Worm (Caenorhabditis elegans): ENCODE results near the gene F08F8.11.

Gene F08F8.11

DNA sequence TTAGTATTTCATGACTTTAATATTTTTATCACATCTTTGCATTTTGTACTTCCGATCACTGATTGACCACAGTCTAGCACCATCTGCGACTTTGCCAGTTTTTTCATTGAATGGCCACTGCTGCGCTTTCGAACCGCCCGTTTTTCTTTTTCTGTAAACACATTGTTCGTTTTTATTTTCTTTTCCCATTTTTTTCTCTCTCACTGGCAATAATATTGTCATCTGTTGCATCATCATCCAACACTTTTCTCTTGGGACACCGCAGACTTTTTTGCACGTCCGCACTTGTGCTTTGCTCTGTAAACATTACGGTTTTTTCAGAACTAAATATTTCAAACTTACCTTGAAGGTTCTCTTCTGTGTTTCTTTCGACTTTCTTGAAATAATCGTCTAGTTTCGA lies 7.1 kb upstream of the F08F8.11 start:
- TF ChIP-seq eyg-1 (tag; optimal IDR thresholded peaks at IDR 0.05) (no peak), tbx-2 (tag; optimal IDR thresholded peaks at IDR 0.05) (no peak), sox-2 (GFP tag; IDR thresholded peaks at IDR 0.05) (no peak), ceh-2 (tag; optimal IDR thresholded peaks at IDR 0.05) (no peak), lin-11 (tag; optimal IDR thresholded peaks at IDR 0.05) (no peak), Y22D7AL.16 (tag; optimal IDR thresholded peaks at IDR 0.05) (no peak), hlh-15 (tag; optimal IDR thresholded peaks at IDR 0.05) (no peak), che-1 (tag; optimal IDR thresholded peaks at IDR 0.05) (no peak), ceh-24 (tag; optimal IDR thresholded peaks at IDR 0.05) (no peak), syd-9 (tag; optimal IDR thresholded peaks at IDR 0.05) (no peak), pag-3 (tag; optimal IDR thresholded peaks at IDR 0.05; ENCODE audit: borderline replicate concordance) (no peak), pat-9 (tag; optimal IDR thresholded peaks at IDR 0.05) (no peak), K02D7.2 (tag; optimal IDR thresholded peaks at IDR 0.05) (no peak), rnt-1 (tag; optimal IDR thresholded peaks at IDR 0.05) (no peak), ceh-45 (GFP tag; IDR thresholded peaks at IDR 0.05) (no peak)

DNA sequence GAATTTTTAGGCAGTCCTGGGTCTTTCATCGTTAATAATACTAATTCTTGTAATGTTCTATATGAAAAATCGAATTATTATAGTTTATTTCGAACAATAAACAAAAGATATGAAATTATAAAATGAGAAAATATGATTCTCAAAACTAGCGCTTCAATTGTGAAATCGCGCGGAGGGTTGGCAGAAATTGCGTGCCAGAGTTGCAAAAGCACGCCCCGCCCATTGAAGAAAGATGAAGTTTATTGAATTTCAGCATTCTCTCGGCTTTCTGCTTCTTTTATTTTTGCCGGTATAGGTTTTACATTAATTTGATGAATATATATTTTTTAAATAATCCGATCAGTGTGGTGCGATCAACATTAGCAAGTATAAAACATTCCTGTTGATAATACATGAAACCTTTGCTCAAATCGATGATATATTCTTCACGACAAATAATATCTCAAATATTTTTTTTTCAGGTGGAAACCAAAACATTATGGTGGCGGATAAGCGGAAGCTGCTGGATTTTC lies 6.6 kb upstream of the F08F8.11 start, which contains the start of the genes eco-1 and hmgr-1:
TSS of gene eco-1 (minus strand) at position 59 of the 512 bp plus-strand sequence.
TSS of gene hmgr-1 (plus strand) at position 462 of the 512 bp plus-strand sequence.
- TF ChIP-seq pros-1 (tag; optimal IDR thresholded peaks at IDR 0.05) (no peak), pat-9 (tag; optimal IDR thresholded peaks at IDR 0.05) (no peak), ceh-6 (GFP tag; optimal IDR thresholded peaks at IDR 0.05) (no peak), ceh-31 (tag; optimal IDR thresholded peaks at IDR 0.05) (no peak), unc-42 (tag; optimal IDR thresholded peaks at IDR 0.05) (peak; percentile 55), F13H6.1 (tag; optimal IDR thresholded peaks at IDR 0.05) (no peak), ama-1 (optimal IDR thresholded peaks at IDR 0.05) (no peak), pha-4 (tag; optimal IDR thresholded peaks at IDR 0.05) (no peak), ceh-48 (tag; optimal IDR thresholded peaks at IDR 0.05) (no peak)

DNA sequence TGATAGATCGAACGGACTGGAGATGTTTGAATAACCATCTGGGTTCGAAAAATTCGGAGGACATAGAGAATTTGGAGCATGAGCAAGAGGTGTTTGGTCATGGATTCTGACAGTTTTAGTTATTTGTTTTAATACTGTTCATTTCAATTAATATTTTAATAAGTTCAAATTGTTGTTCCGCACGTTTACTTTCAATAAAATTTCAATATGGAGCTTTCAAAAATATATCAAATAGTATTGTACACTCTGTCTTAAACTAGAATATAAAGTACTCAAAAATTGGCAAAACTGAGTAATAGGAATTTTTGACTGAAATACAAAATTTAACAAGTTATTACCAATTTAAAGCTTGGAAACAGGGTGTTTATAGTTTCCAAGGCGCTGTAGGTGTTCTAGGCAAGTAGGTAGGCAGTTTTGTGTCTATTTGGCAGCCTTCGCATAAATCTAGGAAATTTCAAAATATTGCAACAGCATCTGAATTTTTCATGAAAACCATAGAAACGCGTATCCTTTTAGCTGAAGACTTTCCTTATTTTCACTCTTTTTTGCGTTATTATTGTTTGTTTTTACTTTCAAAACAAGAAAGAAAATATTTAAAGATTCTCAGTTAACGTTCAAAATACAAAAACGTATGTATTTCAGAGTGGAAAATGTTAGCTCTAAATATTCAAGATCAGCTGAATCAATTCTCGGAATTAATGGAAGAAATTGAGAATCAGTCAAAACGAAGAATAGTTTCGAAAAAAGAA lies 1.5 kb downstream of the F08F8.11 start, which contains the start of the genes T20B12.5 and T20B12.4:
TSS of gene T20B12.5 (minus strand) at position 101 of the 749 bp plus-strand sequence.
TSS of gene T20B12.4 (plus strand) at position 699 of the 749 bp plus-strand sequence.
- no peak for TF ChIP-seq C38D4.7 (GFP tag; optimal IDR thresholded peaks at IDR 0.05)
- no peak for TF ChIP-seq eyg-1 (tag; optimal IDR thresholded peaks at IDR 0.05)
- no peak for TF ChIP-seq pat-9 (tag; optimal IDR thresholded peaks at IDR 0.05)
- TF ChIP-seq sox-2 (GFP tag; IDR thresholded peaks at IDR 0.05), result no peak
- no peak for TF ChIP-seq hlh-6 (tag; optimal IDR thresholded peaks at IDR 0.05)
- no peak for TF ChIP-seq sox-4 (tag; optimal IDR thresholded peaks at IDR 0.05)
- TF ChIP-seq pax-1 (tag; optimal IDR thresholded peaks at IDR 0.05), result no peak
- no peak for TF ChIP-seq pag-3 (tag; optimal IDR thresholded peaks at IDR 0.05; ENCODE audit: borderline replicate concordance)
- TF ChIP-seq ceh-9 (tag; optimal IDR thresholded peaks at IDR 0.05), result no peak
- TF ChIP-seq pha-4 (tag; optimal IDR thresholded peaks at IDR 0.05), result no peak
- no peak for TF ChIP-seq ceh-31 (tag; optimal IDR thresholded peaks at IDR 0.05)
- no peak for TF ChIP-seq ahr-1 (tag; optimal IDR thresholded peaks at IDR 0.05)
- TF ChIP-seq ref-2 (tag; optimal IDR thresholded peaks at IDR 0.05), result no peak
- no peak for TF ChIP-seq npax-4 (tag; optimal IDR thresholded peaks at IDR 0.05)
- TF ChIP-seq hlh-30 (tag; optimal IDR thresholded peaks at IDR 0.05; ENCODE audit: insufficient read depth), result no peak

DNA sequence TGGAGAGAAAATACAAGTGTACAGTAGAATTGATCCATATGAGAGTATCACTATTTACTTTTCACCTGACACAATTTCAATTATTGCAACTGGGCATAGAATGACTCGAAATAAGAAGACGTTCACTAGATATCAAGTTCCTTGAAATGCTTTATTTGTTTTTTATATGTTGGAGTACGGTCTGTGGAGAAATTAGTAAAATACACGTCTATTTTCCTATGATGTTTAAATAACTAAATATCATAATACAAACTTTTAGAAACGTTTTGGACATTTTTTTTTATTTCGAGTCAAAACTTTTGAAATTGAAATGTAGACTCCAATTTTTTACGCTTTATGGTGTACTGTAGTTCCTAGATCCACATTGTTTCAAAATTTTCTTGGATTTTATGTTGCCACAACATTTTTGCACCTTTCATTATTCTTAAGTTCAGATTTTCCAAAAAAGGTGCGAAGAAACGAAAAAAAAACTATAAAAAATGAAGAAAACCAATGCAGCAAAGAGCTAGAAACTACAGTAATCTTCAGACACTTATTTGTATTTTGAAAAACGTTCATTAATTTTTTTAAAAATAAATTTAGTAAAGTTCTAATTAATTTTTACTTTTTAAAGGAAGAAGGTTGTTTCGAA lies 3.8 kb downstream of the F08F8.11 start:
- TF ChIP-seq syd-9 (tag; optimal IDR thresholded peaks at IDR 0.05) (no peak), fkh-6 (tag; optimal IDR thresholded peaks at IDR 0.05) (no peak), tbx-7 (tag; optimal IDR thresholded peaks at IDR 0.05) (no peak), ama-1 (optimal IDR thresholded peaks at IDR 0.05) (no peak), gmeb-2 (tag; optimal IDR thresholded peaks at IDR 0.05) (no peak), eyg-1 (tag; optimal IDR thresholded peaks at IDR 0.05) (no peak), che-1 (tag; optimal IDR thresholded peaks at IDR 0.05) (no peak), pqm-1 (tag; optimal IDR thresholded peaks at IDR 0.05) (no peak), hlh-30 (tag; optimal IDR thresholded peaks at IDR 0.05; ENCODE audit: insufficient read depth) (no peak), pha-4 (tag; optimal IDR thresholded peaks at IDR 0.05) (no peak)
